Worm (Caenorhabditis elegans) whole organism, midembryonic: Measurements from ENCODE around the gene F22F4.9.

Source experiments
- cog-1 ChIP-seq: sonication (generic microtip); optimal IDR thresholded peaks from 2 replicates; lab custom pipeline; 2016; ENCODE audit warnings: missing genetic modification characterization, missing compliant biosample characterization
- flt-1 ChIP-seq: fragments of 200-800 bp; sonication (Bioruptor generic); IDR thresholded peaks from 2 replicates; pipeline ENCODE4 v1.3.6; 2022; ENCODE audit warnings: missing genetic modification characterization, missing compliant biosample characterization
- klf-2 ChIP-seq: fragments of 200-800 bp; sonication (Bioruptor generic); conservative IDR thresholded peaks from 2 replicates; pipeline ENCODE4 v1.3.6; 2022; ENCODE audit warnings: missing genetic modification reagents, missing genetic modification characterization, missing compliant biosample characterization
- tab-1 ChIP-seq: fragments of 200-800 bp; sonication (Bioruptor generic); IDR thresholded peaks from 2 replicates; pipeline ENCODE4 v1.3.6; 2022; ENCODE audit warnings: missing genetic modification characterization, missing compliant biosample characterization
- ztf-23 ChIP-seq: fragments of 200-800 bp; sonication (Bioruptor generic); IDR thresholded peaks from 2 replicates; pipeline ENCODE4 v1.3.6; 2022; ENCODE audit warnings: missing genetic modification reagents, missing genetic modification characterization, missing compliant biosample characterization

DNA sequence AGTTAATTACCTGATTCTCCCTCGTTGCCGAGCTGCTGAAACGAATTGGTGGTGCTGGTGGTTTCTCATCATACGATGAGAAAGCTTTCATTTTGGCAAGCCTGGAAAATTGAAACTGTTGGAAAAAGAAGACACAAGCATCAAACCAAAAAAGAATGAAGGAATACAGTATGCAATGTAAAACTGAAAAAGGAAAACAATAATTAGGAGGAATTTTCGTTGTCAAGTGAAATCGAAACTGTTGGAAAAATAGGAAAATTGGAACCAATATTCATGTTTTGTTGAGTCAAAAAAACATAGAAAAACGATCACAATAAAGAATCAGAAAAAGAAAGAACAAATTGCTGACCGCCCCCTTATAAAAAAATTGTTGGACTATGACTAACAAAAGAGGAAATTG lies 49.2 kb upstream of the F22F4.9 start, which contains the start of gene pak-1:
- no peak for TF ChIP-seq flt-1
- no peak for TF ChIP-seq tab-1 (GFP tag; lab: Robert Waterston, UW)
- no peak for TF ChIP-seq ztf-23
- TF ChIP-seq cog-1 (tag; lab: Kevin White, UChicago): no peak
- no peak for TF ChIP-seq klf-2 (GFP tag; lab: Robert Waterston, UW)
